Worm (Caenorhabditis elegans): ENCODE measurements around the gene marg-1.

DNA sequence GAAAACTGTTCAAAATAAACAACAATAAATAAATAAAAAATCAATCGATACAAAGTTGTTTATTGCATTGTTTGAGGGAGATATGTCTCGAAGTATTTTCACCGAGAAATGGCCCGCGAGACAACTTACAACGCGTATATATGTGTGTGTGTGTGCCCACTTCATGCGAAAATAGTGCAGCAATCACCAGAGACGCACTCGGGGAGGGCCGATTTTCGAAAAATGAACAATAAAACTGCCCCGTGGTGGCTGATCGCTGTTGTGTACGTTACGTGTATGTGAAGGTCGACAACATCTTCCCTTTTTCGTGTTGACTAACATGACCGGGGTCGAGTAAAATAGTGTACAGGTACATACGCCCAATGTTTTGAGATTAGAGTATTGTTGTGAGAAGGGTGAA, 7.5 kb upstream of the marg-1 start:
- TF ChIP-seq unc-62 (GFP tag; optimal IDR thresholded peaks at IDR 0.05 in 1 of 2) (no peak), unc-62 (tag; optimal IDR thresholded peaks at IDR 0.05) (no peak), daf-12 (tag; optimal IDR thresholded peaks at IDR 0.05) (no peak), F44E2.7 (GFP tag; IDR thresholded peaks at IDR 0.05) (no peak), ama-1 (optimal IDR thresholded peaks at IDR 0.05) (peak; percentile 95), nhr-11 (tag; optimal IDR thresholded peaks at IDR 0.05) (peak; percentile 45), php-3 (GFP tag; IDR thresholded peaks at IDR 0.05) (no peak), T20F7.1 (GFP tag; optimal IDR thresholded peaks at IDR 0.05) (no peak), nhr-76 (tag; optimal IDR thresholded peaks at IDR 0.05) (no peak), Y75B8A.6 (GFP tag; IDR thresholded peaks at IDR 0.05) (no peak), lin-39 (tag; optimal IDR thresholded peaks at IDR 0.05) (no peak), aha-1 (tag) (peak; percentile 91)
